Fruit fly (Drosophila melanogaster) whole organism, larva: ENCODE data around the gene Adgf-C.
A peak's percentile ranks its signal among the peaks of the same experiment; 100 is the strongest.

ENCODE experiments used
- noc ChIP-seq: fragments of 200-800 bp; sonication (Bioruptor generic); optimal IDR thresholded peaks from 3 replicates; lab custom pipeline; 2019; ENCODE audit warnings: missing biosample characterization, mild to moderate bottlenecking, missing genetic modification characterization, moderate library complexity

Adgf-C gene

DNA sequence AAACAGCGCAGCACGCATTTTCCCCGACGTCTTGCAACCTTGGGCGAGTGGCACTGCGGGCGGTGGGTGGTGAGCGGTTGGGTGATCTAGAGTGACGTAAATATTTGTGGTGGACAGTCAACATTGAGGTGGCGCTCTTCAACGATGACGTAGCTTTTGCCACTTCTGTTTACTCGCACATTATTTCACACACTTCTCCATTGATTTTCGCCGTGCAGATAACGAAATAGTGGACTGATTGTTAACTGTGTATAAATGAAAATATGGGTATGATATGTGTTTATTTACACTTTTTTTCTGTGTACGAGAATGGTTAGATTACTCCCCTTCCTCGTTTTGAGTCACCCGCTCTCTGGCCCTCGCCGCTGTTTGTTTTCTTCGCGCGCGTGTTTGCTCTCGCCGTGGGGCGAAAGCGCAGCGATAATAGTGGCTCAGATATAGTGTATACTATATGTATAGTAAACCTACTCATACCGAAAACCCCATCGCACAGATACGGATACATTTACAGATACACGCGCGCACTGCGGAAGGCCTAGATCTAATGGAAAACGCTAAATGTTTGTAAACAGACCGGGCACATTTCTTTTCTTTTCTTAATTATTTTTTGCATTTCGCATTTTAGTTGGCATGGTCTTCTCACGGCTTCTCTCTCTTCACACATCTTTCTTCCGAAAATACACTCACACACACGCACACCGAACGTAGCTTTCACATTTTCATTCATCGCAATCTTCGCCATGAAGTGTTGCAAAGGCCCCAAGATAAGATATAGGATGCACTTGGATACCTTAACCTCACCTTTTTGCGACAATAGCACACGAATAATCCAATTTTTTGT, 20.0 kb upstream of the Adgf-C start, which contains the start of gene omd:
Gene omd (minus strand): TSS at position 840 of the 841 bp plus-strand sequence.
- TF ChIP-seq noc (tag; lab: Kevin White, UChicago) = peak; percentile 63

DNA sequence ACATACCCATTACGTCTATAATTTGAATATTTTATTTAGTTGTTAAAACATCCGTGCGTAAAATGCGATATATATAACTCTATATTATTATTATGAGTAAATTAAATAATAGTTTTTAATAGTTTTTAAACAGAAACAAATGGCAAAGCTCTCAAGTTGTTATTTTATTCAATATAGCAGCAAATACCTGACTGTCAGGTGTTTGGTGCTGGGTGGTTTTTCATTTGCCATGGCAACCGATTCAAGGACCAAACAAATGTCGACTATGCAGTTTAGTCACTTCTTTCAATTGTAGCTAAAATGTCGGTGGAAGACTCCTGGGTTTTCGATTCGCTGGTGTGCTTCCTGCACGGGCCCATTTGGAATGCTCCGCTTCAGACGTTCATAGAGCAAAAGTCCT, 12.8 kb upstream of the Adgf-C start, which contains the start of gene CG14367:
Gene CG14367 (plus strand): TSS at position 301 of the 400 bp plus-strand sequence.
- no peak for TF ChIP-seq noc (tag; lab: Kevin White, UChicago)

DNA sequence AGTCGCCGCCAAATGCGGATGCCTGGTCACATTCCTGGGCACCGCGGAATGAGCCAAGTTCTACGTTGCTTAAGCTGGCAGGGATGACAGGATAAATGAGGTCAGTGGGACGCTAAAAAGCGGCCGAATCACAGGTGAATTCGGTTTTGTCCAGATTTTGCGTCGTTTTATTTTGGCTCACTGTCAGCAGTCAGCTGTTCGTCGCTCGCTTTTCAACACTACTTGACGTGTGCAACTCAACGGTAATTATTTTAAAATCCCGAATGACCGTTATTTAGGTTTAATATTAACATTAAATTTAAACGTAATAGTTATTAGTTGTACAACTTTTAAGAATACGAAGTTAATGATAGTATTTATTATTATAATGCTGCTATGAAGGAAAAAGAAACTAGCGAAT, 7.2 kb upstream of the Adgf-C start:
- no peak for TF ChIP-seq noc (tag; lab: Kevin White, UChicago)

DNA sequence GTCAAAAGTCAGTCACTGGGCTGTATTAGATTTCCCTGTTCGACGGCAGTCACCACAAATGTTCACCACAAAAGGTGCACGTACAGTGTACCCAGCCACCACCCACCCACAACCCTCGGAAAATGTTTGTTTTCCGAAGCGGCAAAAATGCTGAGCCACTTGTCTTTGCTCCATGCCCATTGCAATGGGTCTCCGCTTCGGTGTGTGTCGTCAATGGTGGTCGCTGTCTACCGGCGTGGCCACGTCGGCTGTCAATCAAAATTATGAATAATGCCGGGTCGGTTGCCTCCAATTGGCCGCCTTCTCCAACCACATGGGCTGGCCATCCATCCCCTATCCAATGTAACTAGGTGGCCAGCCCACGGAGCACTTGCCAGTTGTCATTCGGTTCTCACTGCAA, 6.4 kb upstream of the Adgf-C start, which contains the start of gene ninaB:
Gene ninaB (plus strand): TSS at position 374 of the 400 bp plus-strand sequence.
- no peak for TF ChIP-seq noc (tag; lab: Kevin White, UChicago)

DNA sequence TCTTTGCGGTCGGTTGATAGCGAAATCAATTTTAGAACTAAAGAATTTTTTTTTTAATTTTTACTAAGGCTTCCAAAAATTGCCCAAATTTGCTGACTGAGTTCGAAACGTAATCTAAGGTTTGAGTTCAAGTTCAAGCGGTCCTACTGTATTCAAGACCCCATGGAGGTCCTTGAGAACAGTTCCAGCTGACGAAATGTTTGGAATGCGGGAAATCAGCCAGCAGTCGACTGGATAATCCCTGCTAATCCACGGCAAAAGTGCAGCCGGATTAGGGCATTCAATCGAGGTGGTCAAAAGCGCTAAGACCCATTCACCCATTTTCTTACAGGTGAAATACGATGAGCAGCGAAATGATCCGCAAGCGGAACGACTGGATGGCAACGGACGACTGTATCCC, 5.8 kb upstream of the Adgf-C start, which contains the start of gene f-cup:
Gene f-cup (minus strand): TSS at position 101 of the 400 bp plus-strand sequence.
- TF ChIP-seq noc (tag; lab: Kevin White, UChicago) = no peak

DNA sequence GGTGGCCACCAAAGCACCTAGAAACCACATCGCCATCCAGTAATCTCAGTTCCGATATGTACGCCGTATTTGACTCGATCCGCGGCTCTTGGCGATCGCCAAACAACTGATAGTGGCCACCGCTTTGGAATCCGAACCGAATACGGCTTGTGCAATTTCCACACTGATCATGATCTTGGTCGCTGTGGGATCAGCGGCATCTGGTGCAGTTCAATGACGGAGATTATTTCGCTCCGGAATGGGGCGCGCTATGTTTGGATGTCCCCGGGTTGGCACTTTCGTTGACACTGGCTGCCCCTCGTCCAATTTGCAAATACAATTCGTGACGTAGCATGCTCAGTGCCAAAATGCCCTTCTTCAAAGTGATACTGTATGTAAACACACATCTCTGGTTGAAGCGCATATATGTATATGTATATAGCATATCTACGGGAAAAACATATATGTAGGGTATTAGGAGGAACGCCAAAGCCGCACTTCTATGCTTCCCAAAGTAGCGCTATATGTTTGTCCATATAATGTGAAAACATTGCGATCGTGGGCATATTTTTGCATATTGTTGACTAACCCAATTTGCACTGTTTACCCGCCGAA, 1.2 kb upstream of the Adgf-C start, which contains the start of gene Adgf-D:
Gene Adgf-D (minus strand): TSS at position 111 of the 594 bp plus-strand sequence.
- TF ChIP-seq noc (tag; lab: Kevin White, UChicago) = no peak

DNA sequence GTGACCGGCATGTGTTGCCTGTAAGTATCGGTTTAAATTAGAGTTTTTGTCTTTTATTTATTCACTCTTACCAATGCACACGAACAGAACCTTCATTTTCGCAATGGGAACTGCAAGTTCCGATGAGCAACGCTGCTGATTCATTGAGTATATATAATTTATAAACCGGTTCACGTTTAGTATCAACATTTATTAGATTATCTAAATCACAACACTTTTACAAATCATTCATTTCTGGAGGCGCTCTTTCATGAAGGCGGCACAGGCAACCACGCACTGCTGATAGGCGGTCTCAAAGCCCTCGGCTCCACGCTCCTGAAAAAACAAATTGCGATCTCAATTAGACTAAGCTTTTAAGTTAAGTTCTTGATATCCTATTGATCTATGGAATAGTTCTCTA, 3.3 kb downstream of the Adgf-C start, which contains the start of gene Argp:
Gene Argp (minus strand): TSS at position 101 of the 400 bp plus-strand sequence.
- TF ChIP-seq noc (tag; lab: Kevin White, UChicago) = no peak

DNA sequence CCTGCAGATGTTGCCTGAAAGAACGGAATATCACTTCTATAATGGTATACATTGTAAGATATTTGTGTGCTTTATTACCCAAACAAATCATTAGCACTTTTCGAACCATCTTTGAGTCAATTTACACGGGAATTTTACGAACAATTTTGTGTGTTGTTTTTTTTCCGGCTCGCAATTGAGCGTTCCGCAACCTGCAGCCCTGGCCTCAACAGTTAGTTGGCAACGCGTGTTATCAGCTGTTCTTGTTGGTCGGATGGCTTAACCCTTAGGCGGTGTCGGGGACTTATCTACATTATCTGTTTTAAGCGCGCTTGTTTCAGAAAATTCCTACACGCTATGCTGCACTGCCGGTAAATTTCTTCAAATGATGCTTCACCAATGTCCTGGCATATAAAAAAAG, 4.1 kb downstream of the Adgf-C start:
- no peak for TF ChIP-seq noc (tag; lab: Kevin White, UChicago)

DNA sequence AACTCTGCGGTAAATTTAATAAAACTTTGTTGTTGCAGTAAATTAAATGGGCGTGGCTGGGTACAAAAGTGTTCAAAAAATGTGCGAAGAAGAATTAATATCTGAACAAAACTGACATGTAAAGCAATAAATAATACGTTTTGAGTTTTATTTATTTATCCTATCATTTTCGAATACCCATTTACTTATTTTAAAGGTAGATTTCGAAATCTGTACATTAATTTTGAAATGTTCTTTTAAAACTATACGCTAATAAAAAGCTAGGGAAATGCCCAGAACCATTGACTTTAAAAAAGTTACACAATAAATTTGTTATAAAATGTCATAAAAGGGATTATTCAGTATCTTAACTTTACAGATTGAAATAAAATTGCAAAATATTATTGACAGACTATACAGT, 5.2 kb downstream of the Adgf-C start, which contains the start of the genes primo-1 and primo-2:
Gene primo-1 (minus strand): TSS at position 101 of the 400 bp plus-strand sequence.
Gene primo-2 (minus strand): TSS at position 101 of the 400 bp plus-strand sequence.
- TF ChIP-seq noc (tag; lab: Kevin White, UChicago) = no peak

DNA sequence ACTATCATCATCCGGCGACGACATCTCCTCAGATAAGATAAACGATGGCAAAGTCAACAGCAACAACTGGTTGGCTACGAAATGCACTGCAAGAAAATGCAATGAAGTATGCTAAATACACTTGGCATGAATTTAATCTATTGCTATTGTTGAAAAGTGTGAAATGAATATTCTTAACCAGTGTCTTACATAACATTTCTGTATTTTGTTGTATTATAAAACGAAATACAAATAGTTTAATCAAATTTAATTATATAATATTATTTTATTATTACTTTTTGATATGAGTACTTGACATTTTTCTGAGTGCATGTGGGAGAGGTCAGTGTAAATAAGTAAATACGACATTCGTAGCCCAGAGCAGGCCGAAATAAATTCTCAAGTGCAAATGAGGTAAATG, 7.0 kb downstream of the Adgf-C start:
- peak; percentile 23 for TF ChIP-seq noc (tag; lab: Kevin White, UChicago)

DNA sequence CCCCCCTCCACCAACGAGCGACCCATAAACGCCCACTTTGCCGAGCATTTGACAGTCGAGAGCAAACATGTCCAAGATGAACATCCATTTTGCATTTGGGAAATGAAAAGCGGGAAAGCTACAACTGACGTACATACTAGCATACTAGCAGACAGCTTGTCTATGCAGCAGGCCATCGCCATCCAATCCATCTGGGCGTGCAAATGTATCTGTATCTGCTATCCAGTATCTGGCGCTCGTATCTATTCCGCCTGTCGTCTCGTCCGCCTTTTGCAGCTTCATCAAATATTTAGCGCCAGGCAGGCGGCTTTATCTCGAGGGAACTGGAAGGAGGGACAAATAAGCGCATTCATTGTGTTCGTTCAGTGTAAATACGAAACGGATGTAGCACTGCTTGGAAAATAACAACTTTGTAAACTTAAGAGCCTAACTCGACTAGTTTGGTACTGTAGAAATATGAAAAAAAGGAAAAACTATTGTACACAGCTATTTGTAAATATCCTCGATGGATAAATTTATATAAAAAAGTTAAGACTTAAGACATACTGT, 7.5 kb downstream of the Adgf-C start:
- no peak for TF ChIP-seq noc (tag; lab: Kevin White, UChicago)

DNA sequence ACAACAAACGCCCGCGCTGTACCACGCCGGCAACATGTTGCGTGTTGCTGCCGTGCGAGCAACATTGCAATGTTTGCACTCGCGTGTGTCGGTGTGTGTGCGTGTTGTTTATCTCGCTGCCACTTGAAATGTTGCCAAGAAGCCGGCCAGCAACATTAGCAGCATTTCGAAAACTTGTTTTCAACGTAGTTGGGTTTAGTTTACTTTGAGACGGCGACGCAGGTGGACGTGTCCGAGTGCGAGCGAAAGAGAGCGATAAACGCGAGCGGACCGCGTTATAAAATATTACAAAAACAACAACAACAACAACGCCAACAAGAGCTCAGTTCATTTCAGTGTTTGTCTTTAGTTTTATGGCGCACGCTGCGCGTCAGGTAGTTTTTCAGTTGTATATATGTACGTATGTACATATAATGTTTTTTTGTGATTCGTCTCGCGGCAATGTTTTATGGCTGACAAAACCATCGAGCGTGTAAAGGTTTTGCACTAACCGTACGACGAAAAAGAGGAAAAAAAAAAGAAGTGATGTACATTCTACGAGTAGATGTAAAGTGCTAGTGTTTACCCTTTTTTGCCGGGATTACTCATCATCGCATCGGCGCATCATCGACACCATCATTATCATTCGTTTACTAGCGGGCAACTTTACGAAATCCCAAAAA, 8.6 kb downstream of the Adgf-C start, which contains the start of gene kmr:
Gene kmr (plus strand): TSS at position 196 of the 662 bp plus-strand sequence.
- peak; percentile 29 for TF ChIP-seq noc (tag; lab: Kevin White, UChicago)

DNA sequence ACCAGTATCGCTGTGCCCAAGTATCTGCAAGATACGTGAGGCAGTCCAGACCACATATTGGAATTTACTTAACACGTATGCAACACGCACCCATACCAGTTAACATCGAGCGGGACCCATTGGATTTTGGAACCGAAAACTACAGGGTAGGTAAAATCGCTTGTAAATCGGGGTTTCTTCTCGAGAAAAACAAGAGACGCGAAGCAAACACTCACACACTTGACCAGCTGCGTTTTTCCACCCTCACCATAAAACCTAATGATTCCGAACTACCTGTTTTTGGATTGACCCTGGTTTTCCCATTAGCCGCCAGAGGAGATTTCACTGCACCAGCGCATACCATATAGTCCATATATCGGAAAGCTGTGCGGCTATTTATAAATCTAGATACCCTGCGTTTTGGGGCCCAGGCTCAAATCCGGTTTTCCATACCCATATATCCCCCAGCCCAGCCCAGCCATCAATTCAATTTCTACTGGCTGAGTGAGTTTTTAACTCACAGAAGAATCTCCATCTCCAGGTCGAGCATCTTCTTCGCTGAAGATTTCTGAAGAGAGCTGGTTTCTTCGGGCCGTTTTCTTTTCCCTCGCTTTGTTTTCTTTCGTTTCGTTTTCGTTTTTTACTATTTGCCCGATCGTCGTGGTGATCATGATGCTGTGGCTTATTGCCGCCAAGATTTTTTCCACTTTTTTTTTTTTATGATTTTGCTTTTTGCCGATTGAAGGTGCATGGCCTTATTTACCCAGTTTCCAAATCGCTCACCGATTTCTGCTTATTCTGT, 9.3 kb downstream of the Adgf-C start:
- TF ChIP-seq noc (tag; lab: Kevin White, UChicago) = no peak

DNA sequence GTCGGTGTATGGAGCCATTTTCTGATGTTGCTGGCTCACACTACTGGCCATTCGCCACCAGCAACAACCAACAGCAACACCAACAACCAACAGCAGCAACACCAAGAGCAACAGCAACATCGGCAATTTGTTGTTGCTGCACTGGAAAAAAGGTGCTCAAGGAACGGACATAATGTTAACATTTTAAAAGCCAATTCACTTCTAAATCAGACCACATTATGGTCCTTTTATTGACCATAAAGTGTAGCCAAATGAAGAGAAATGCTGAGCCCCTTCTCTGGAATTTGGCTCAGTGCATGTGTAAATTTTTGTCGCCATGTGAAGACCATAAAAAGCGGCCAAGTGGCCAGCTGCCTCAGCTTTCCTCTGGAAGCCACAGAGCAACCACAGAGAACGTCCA, 10.3 kb downstream of the Adgf-C start:
- no peak for TF ChIP-seq noc (tag; lab: Kevin White, UChicago)
